Worm (Caenorhabditis elegans) whole organism, L2 larva: ENCODE results near the gene F09C6.12.

ENCODE experiments used
- aly-2 ChIP-seq: fragments of 150-350 bp; optimal IDR thresholded peaks from 2 replicates; lab custom pipeline; 2014; ENCODE audit warnings: missing biosample characterization, missing genetic modification characterization
- ama-1 ChIP-seq: fragments of 150-350 bp; optimal IDR thresholded peaks from 2 replicates; lab custom pipeline; 2018; ENCODE audit warnings: inconsistent platforms
- ceh-82 ChIP-seq: fragments of 150-350 bp; optimal IDR thresholded peaks from 2 replicates; lab custom pipeline; 2014; ENCODE audit warnings: missing biosample characterization, missing genetic modification characterization
- egl-27 ChIP-seq: sonication (generic microtip); optimal IDR thresholded peaks from 3 replicates; lab custom pipeline; 2017; ENCODE audit warnings: missing biosample characterization, missing genetic modification reagents, missing genetic modification characterization
- elt-1 ChIP-seq: fragments of 150-350 bp; optimal IDR thresholded peaks from 2 replicates; lab custom pipeline; 2014; ENCODE audit warnings: missing biosample characterization, missing genetic modification characterization
- elt-3 ChIP-seq: sonication (generic microtip); optimal IDR thresholded peaks from 2 replicates; lab custom pipeline; 2017; ENCODE audit warnings: missing biosample characterization, missing genetic modification characterization
- lin-11 ChIP-seq: fragments of 150-350 bp; sonication (generic microtip); optimal IDR thresholded peaks from 2 replicates; lab custom pipeline; 2014; ENCODE audit warnings: missing biosample characterization, missing genetic modification characterization, inconsistent platforms, mixed read lengths
- lin-13 ChIP-seq: fragments of 150-350 bp; optimal IDR thresholded peaks from 2 replicates; lab custom pipeline; 2014; ENCODE audit warnings: missing biosample characterization, missing genetic modification reagents, missing genetic modification characterization
- nhr-12 ChIP-seq: fragments of 150-350 bp; optimal IDR thresholded peaks from 2 replicates; lab custom pipeline; 2014; ENCODE audit warnings: missing biosample characterization, missing genetic modification characterization
- nhr-23 ChIP-seq: fragments of 150-350 bp; optimal IDR thresholded peaks from 2 replicates; lab custom pipeline; 2014; ENCODE audit warnings: missing biosample characterization, missing genetic modification reagents, missing genetic modification characterization
- nhr-237 ChIP-seq: fragments of 150-350 bp; optimal IDR thresholded peaks from 2 replicates; lab custom pipeline; 2014; ENCODE audit warnings: missing biosample characterization, missing genetic modification characterization
- nhr-25 ChIP-seq: fragments of 150-350 bp; sonication (generic microtip); optimal IDR thresholded peaks from 3 replicates; lab custom pipeline; 2014; ENCODE audit warnings: missing biosample characterization, missing genetic modification characterization
- nhr-77 ChIP-seq: fragments of 150-350 bp; optimal IDR thresholded peaks from 2 replicates; lab custom pipeline; 2014; ENCODE audit warnings: missing biosample characterization, missing genetic modification characterization
- zag-1 ChIP-seq: fragments of 150-350 bp; optimal IDR thresholded peaks from 2 replicates; lab custom pipeline; 2014; ENCODE audit warnings: missing biosample characterization, missing genetic modification characterization

DNA sequence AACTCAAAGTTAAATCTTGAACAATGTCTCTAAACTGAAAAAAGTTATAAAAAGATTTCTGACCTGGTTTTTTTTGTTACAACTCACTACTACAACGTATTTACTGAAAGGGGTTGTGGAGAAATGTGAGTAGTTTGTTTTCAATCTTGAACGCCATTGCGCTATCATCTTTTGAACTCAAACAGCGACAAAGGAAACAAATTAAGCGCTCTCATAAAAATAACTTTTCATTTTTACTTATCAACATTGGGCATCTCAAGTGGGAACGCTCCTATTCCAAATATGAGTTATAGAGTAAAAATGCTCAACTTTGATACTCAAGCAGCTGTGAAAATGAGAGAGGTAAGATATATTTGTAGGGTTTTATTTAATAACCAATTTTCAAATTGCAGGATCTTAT, 10.8 kb downstream of the F09C6.12 start, which contains the start of gene F09C6.15:
- TF ChIP-seq aly-2 (tag; lab: Kevin White, UChicago) (no peak), lin-13 (GFP tag; lab: Kevin White, UChicago) (no peak), egl-27 (tag; lab: Kevin White, UChicago) (no peak), elt-3 (tag; lab: Kevin White, UChicago) (no peak), nhr-23 (tag; lab: Kevin White, UChicago) (no peak), nhr-25 (tag; lab: Kevin White, UChicago) (no peak), nhr-77 (tag; lab: Kevin White, UChicago) (no peak), zag-1 (tag; lab: Kevin White, UChicago) (no peak), nhr-12 (tag; lab: Kevin White, UChicago) (no peak), ceh-82 (tag; lab: Kevin White, UChicago) (no peak), lin-11 (tag; lab: Kevin White, UChicago) (no peak), nhr-237 (no peak), elt-1 (tag; lab: Kevin White, UChicago) (no peak), ama-1 (no peak)
